Worm (Caenorhabditis elegans) whole organism, L4 larva: Measurements from ENCODE around the gene ver-4.

ENCODE experiments used
- D1046.2 ChIP-seq: fragments of 200-800 bp; sonication (Bioruptor generic); IDR thresholded peaks from 2 replicates; pipeline ENCODE4 v1.3.6; 2022; ENCODE audit warnings: missing genetic modification characterization, missing compliant biosample characterization
- F10B5.3 ChIP-seq: sonication (generic microtip); optimal IDR thresholded peaks from 2 replicates; lab custom pipeline; 2016; ENCODE audit warnings: mild to moderate bottlenecking, missing genetic modification characterization, missing compliant biosample characterization
- F26F4.8 ChIP-seq: fragments of 200-800 bp; sonication (Bioruptor generic); conservative IDR thresholded peaks from 2 replicates; pipeline ENCODE4 v1.3.6; 2022; ENCODE audit warnings: missing genetic modification characterization, missing compliant biosample characterization
- T20F7.1 ChIP-seq: fragments of 200-800 bp; sonication (Bioruptor generic); optimal IDR thresholded peaks from 2 replicates; lab custom pipeline; 2018; ENCODE audit warnings: mild to moderate bottlenecking, missing genetic modification characterization, missing compliant biosample characterization
- Y5F2A.4 ChIP-seq: fragments of 200-800 bp; sonication (Bioruptor generic); optimal IDR thresholded peaks from 2 replicates; lab custom pipeline; 2018; ENCODE audit warnings: mild to moderate bottlenecking, missing genetic modification characterization, missing compliant biosample characterization
- aha-1 ChIP-seq: fragments of 150-350 bp; peaks from one replicate; lab custom pipeline; 2014; ENCODE audit warnings: missing biosample characterization, missing genetic modification characterization
- arid-1 ChIP-seq: fragments of 200-800 bp; sonication (Bioruptor generic); conservative IDR thresholded peaks from 2 replicates; pipeline ENCODE4 v1.3.6; 2022; ENCODE audit warnings: missing genetic modification reagents, missing genetic modification characterization, missing compliant biosample characterization
- attf-4 ChIP-seq: sonication (generic microtip); optimal IDR thresholded peaks from 3 replicates; lab custom pipeline; 2017; ENCODE audit warnings: missing biosample characterization, missing genetic modification characterization
- ceh-20 ChIP-seq: fragments of 200-800 bp; sonication (Bioruptor generic); IDR thresholded peaks from 2 replicates; pipeline ENCODE4 v1.3.6; 2022; ENCODE audit warnings: missing genetic modification reagents, missing genetic modification characterization, missing compliant biosample characterization
- ceh-32 ChIP-seq: sonication (generic microtip); optimal IDR thresholded peaks from 2 replicates; lab custom pipeline; 2016; ENCODE audit warnings: mild to moderate bottlenecking, missing genetic modification characterization, missing compliant biosample characterization; ENCODE audit not compliant: poor library complexity
- ceh-62 ChIP-seq: sonication (generic microtip); optimal IDR thresholded peaks from 2 replicates; lab custom pipeline; 2017; ENCODE audit warnings: missing biosample characterization, missing genetic modification characterization
- cey-2 ChIP-seq: sonication (generic microtip); optimal IDR thresholded peaks from 3 replicates; lab custom pipeline; 2017; ENCODE audit warnings: missing genetic modification characterization, mild to moderate bottlenecking, missing compliant biosample characterization, antibody characterized with exemption, borderline replicate concordance; ENCODE audit not compliant: insufficient read depth
- ctbp-1 ChIP-seq: fragments of 200-800 bp; sonication (Bioruptor generic); IDR thresholded peaks from 2 replicates; pipeline ENCODE4 v1.3.6; 2022; ENCODE audit warnings: missing genetic modification reagents, missing genetic modification characterization, missing compliant biosample characterization
- daf-12 ChIP-seq: fragments of 150-350 bp; optimal IDR thresholded peaks from 2 replicates; lab custom pipeline; 2014; ENCODE audit warnings: missing biosample characterization, missing genetic modification reagents, missing genetic modification characterization
- daf-19 ChIP-seq: fragments of 200-800 bp; sonication (Bioruptor generic); conservative IDR thresholded peaks from 2 replicates; pipeline ENCODE4 v1.3.6; 2022; ENCODE audit warnings: missing genetic modification characterization, missing compliant biosample characterization
- daf-8 ChIP-seq: fragments of 200-800 bp; sonication (Bioruptor generic); IDR thresholded peaks from 2 replicates; pipeline ENCODE4 v1.3.6; 2022; ENCODE audit warnings: missing genetic modification characterization, missing compliant biosample characterization
- dmd-8 ChIP-seq: fragments of 200-800 bp; sonication (Bioruptor generic); IDR thresholded peaks from 2 replicates; pipeline ENCODE4 v1.3.6; 2022; ENCODE audit warnings: missing genetic modification characterization, missing compliant biosample characterization
- dpl-1 ChIP-seq: fragments of 150-350 bp; optimal IDR thresholded peaks from 2 replicates; lab custom pipeline; 2014; ENCODE audit warnings: missing biosample characterization, missing genetic modification reagents, missing genetic modification characterization
- dve-1 ChIP-seq: sonication (generic microtip); optimal IDR thresholded peaks from 2 replicates; lab custom pipeline; 2017; ENCODE audit warnings: antibody characterized with exemption, mild to moderate bottlenecking, missing genetic modification characterization, missing compliant biosample characterization; ENCODE audit not compliant: insufficient read depth
- egl-27 ChIP-seq: sonication (generic microtip); optimal IDR thresholded peaks from 3 replicates; lab custom pipeline; 2017; ENCODE audit warnings: missing biosample characterization, missing genetic modification reagents, missing genetic modification characterization
- fkh-10 ChIP-seq: fragments of 150-350 bp; optimal IDR thresholded peaks from 2 replicates; lab custom pipeline; 2014; ENCODE audit warnings: missing biosample characterization, missing genetic modification reagents, missing genetic modification characterization
- hif-1 ChIP-seq, 2 experiments: sonication (generic microtip); optimal IDR thresholded peaks; 2 replicates each; lab custom pipeline; 2016 to 2017; ENCODE audit warnings: missing compliant biosample characterization in 2 of 2, missing genetic modification characterization in 2 of 2, missing genetic modification reagents in 2 of 2, missing genotype in 2 of 2, mild to moderate bottlenecking in 1 of 2
- hlh-11 ChIP-seq: fragments of 200-800 bp; sonication (Bioruptor generic); optimal IDR thresholded peaks from 2 replicates; lab custom pipeline; 2018; ENCODE audit warnings: mild to moderate bottlenecking, missing genetic modification characterization, missing compliant biosample characterization
- lin-1 ChIP-seq: fragments of 200-800 bp; sonication (Bioruptor generic); IDR thresholded peaks from 2 replicates; pipeline ENCODE4 v1.3.6; 2022; ENCODE audit warnings: missing genetic modification reagents, missing genetic modification characterization, missing compliant biosample characterization
- lin-15B ChIP-seq: fragments of 150-350 bp; sonication (generic microtip); optimal IDR thresholded peaks from 3 replicates; lab custom pipeline; 2014; ENCODE audit warnings: missing biosample characterization, missing genetic modification characterization
- lin-39 ChIP-seq: fragments of 150-350 bp; optimal IDR thresholded peaks from 2 replicates; lab custom pipeline; 2014; ENCODE audit warnings: missing biosample characterization, missing genetic modification reagents, missing genetic modification characterization
- lsy-2 ChIP-seq, 2 experiments: fragments of 150-350 bp in 1 of 2; sonication (generic microtip) in 1 of 2; optimal IDR thresholded peaks; 2 replicates each; lab custom pipeline; 2014 to 2017; ENCODE audit warnings: missing biosample characterization in 2 of 2, missing genetic modification characterization in 2 of 2
- madf-5 ChIP-seq, 2 experiments: fragments of 200-800 bp; sonication (Bioruptor generic); IDR thresholded peaks; 2 replicates each; pipeline ENCODE4 v1.3.6; 2022; ENCODE audit warnings: missing compliant biosample characterization in 2 of 2, missing genetic modification characterization in 2 of 2
- mdt-29 ChIP-seq: fragments of 200-800 bp; sonication (Bioruptor generic); IDR thresholded peaks from 2 replicates; pipeline ENCODE4 v1.3.6; 2022; ENCODE audit warnings: missing genetic modification reagents, missing genetic modification characterization, missing compliant biosample characterization
- mxl-2 ChIP-seq: fragments of 200-800 bp; sonication (Bioruptor generic); conservative IDR thresholded peaks from 2 replicates; pipeline ENCODE4 v1.3.6; 2022; ENCODE audit warnings: missing genetic modification reagents, missing genetic modification characterization, missing compliant biosample characterization
- mxl-3 ChIP-seq: fragments of 200-800 bp; sonication (Bioruptor generic); optimal IDR thresholded peaks from 2 replicates; lab custom pipeline; 2018; ENCODE audit warnings: mild to moderate bottlenecking, missing genetic modification characterization, missing compliant biosample characterization
- nhr-10 ChIP-seq: fragments of 150-350 bp; optimal IDR thresholded peaks from 2 replicates; lab custom pipeline; 2014; ENCODE audit warnings: missing biosample characterization, missing genetic modification characterization
- nhr-11 ChIP-seq: fragments of 150-350 bp; optimal IDR thresholded peaks from 2 replicates; lab custom pipeline; 2014; ENCODE audit warnings: missing biosample characterization, missing genetic modification characterization
- nhr-25 ChIP-seq: sonication (generic microtip); optimal IDR thresholded peaks from 2 replicates; lab custom pipeline; 2017; ENCODE audit warnings: missing genetic modification characterization, mild to moderate bottlenecking, missing compliant biosample characterization, antibody characterized with exemption, moderate library complexity, borderline replicate concordance; ENCODE audit not compliant: insufficient read depth
- nhr-28 ChIP-seq: fragments of 150-350 bp; optimal IDR thresholded peaks from 2 replicates; lab custom pipeline; 2014; ENCODE audit warnings: missing biosample characterization, missing genetic modification characterization
- nhr-48 ChIP-seq: sonication (generic microtip); optimal IDR thresholded peaks from 2 replicates; lab custom pipeline; 2016; ENCODE audit warnings: mild to moderate bottlenecking, missing genetic modification characterization, missing compliant biosample characterization
- nhr-6 ChIP-seq: fragments of 150-350 bp; optimal IDR thresholded peaks from 2 replicates; lab custom pipeline; 2014; ENCODE audit warnings: missing biosample characterization, missing genetic modification characterization
- pqm-1 ChIP-seq: sonication (generic microtip); optimal IDR thresholded peaks from 2 replicates; lab custom pipeline; 2017; ENCODE audit warnings: missing biosample characterization, missing genetic modification characterization
- rbr-2 ChIP-seq: sonication (generic microtip); optimal IDR thresholded peaks from 2 replicates; lab custom pipeline; 2016; ENCODE audit warnings: missing genotype, missing genetic modification characterization, missing compliant biosample characterization
- unc-39 ChIP-seq: sonication (generic microtip); optimal IDR thresholded peaks from 2 replicates; lab custom pipeline; 2017; ENCODE audit warnings: missing biosample characterization, missing genetic modification characterization
- zag-1 ChIP-seq: fragments of 150-350 bp; optimal IDR thresholded peaks from 2 replicates; lab custom pipeline; 2014; ENCODE audit warnings: missing biosample characterization, missing genetic modification characterization
- zfp-3 ChIP-seq: fragments of 200-800 bp; sonication (Bioruptor generic); conservative IDR thresholded peaks from 2 replicates; pipeline ENCODE4 v1.3.6; 2022; ENCODE audit warnings: missing genetic modification reagents, missing genetic modification characterization, missing compliant biosample characterization

The ver-4 gene

DNA sequence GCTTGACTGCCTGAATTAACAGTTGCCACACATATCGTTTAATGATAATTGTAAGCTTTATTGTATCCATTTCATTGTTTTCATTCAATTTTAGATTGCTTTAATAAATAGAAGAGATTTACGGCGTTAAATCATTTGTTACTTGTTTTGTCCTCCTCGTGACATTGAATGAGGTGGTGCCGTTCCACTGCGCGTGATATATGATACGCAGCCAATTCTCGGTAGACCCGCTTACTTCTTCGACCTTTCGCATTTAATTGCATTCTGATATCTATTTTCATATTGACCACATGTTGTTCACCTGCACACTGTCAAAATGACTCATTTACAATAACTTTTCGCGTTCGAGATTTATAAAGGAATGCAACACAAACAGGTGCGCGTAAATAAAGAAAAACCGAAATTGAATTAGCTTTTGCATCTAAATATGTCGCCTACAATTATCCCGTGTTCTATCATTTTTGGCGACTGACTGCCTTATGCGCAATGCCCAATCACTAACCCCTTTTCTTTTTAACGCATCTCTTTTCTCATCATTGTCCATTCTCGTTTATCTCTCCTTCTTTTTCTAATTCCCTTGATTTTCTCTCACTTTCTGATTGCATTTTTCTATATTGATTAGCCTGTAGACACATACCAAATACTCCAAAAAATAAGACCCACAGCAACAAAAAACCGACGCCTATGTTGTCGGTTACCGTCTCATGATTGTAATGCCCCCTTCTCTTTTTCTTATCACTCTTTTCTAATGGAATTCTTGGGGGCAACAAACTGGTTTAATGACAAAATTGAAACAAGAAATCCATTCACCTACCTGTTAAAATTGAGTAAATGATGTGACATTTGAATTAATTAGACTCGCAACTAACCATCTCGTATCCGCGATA lies 32.5 kb downstream of the ver-4 start (continued):
- TF ChIP-seq hif-1 (tag; optimal IDR thresholded peaks at IDR 0.05; lab: Kevin White, UChicago) (no peak), daf-19 (GFP tag; lab: Robert Waterston, UW) (no peak), rbr-2 (tag; lab: Kevin White, UChicago) (no peak), cey-2 (no peak), hlh-11 (tag; lab: Kevin White, UChicago) (peak; percentile 42), F10B5.3 (tag; lab: Kevin White, UChicago) (no peak), lsy-2 (tag; optimal IDR thresholded peaks at IDR 0.05; lab: Kevin White, UChicago) (no peak), nhr-25 (no peak), dpl-1 (GFP tag; lab: Kevin White, UChicago) (no peak), lin-15B (tag; lab: Kevin White, UChicago) (no peak), nhr-28 (tag; lab: Kevin White, UChicago) (peak; percentile 49), Y5F2A.4 (GFP tag; lab: Kevin White, UChicago) (no peak), daf-12 (tag; lab: Kevin White, UChicago) (no peak), fkh-10 (GFP tag; lab: Kevin White, UChicago) (no peak), madf-5 (GFP tag; IDR thresholded peaks at IDR 0.05; lab: Robert Waterston, UW) (no peak), dmd-8 (GFP tag; lab: Robert Waterston, UW) (no peak), nhr-6 (tag; lab: Kevin White, UChicago) (no peak), attf-4 (tag; lab: Kevin White, UChicago) (no peak), ctbp-1 (GFP tag; lab: Robert Waterston, UW) (no peak), mxl-3 (GFP tag; lab: Kevin White, UChicago) (peak; percentile 48), daf-8 (GFP tag; lab: Robert Waterston, UW) (no peak), dve-1 (tag; lab: Kevin White, UChicago) (no peak), mdt-29 (no peak), pqm-1 (tag; lab: Kevin White, UChicago) (no peak), F26F4.8 (GFP tag; lab: Robert Waterston, UW) (no peak), aha-1 (tag; lab: Kevin White, UChicago) (peak; percentile 41)
- TF ChIP-seq, all 104 proteins: peak for 6

DNA sequence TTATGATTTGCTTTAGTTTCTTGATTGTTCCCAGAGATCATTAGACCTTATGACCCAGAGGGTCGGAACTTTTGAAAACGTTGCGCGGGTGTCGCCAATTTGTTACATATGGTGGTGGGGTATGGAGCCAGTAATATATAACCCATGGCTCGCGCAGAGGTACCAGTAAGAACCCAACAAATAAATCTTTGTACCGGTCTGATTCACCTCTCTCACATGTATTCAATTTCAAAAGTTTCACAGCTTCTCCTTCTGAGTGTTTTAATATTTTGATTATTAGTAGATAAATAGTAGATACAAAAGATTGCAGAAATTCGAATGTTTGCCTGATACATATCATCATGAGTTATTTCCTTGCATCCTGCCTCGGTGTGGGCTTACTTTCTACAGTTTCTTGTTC lies 33.9 kb downstream of the ver-4 start, which contains the start of gene egl-15:
Gene egl-15 (plus strand): TSS at position 301 of the 400 bp plus-strand sequence.
- no peak for TF ChIP-seq arid-1 (GFP tag; lab: Robert Waterston, UW)
- TF ChIP-seq attf-4 (tag; lab: Kevin White, UChicago): no peak
- no peak for TF ChIP-seq zfp-3 (GFP tag; lab: Robert Waterston, UW)
- no peak for TF ChIP-seq ceh-20 (GFP tag; lab: Robert Waterston, UW)
- TF ChIP-seq egl-27 (tag; lab: Kevin White, UChicago): no peak
- no peak for TF ChIP-seq lin-1
- TF ChIP-seq ceh-32 (tag; lab: Kevin White, UChicago): no peak
- TF ChIP-seq D1046.2: no peak
- TF ChIP-seq pqm-1 (tag; lab: Kevin White, UChicago): no peak
- no peak for TF ChIP-seq mxl-2 (GFP tag; lab: Robert Waterston, UW)
- no peak for TF ChIP-seq T20F7.1 (GFP tag; lab: Kevin White, UChicago)
- no peak for TF ChIP-seq lin-39
- no peak for TF ChIP-seq unc-39 (tag; lab: Kevin White, UChicago)
- no peak for TF ChIP-seq nhr-48 (tag; lab: Kevin White, UChicago)
- TF ChIP-seq zag-1 (tag; lab: Kevin White, UChicago): no peak
- TF ChIP-seq mxl-3 (GFP tag; lab: Kevin White, UChicago): no peak
- no peak for TF ChIP-seq nhr-10 (tag; lab: Kevin White, UChicago)
- no peak for TF ChIP-seq nhr-11 (tag; lab: Kevin White, UChicago)
- no peak for TF ChIP-seq ceh-62 (tag; lab: Kevin White, UChicago)
